Fruit fly (Drosophila melanogaster) whole organism, adult: ENCODE measurements around the gene TwdlW.

Experiments used
- CG11617 ChIP-seq: fragments of 200-800 bp; sonication (Bioruptor generic); optimal IDR thresholded peaks from 2 replicates; lab custom pipeline; 2017; ENCODE audit warnings: mild to moderate bottlenecking, missing biosample characterization, missing genetic modification reagents, missing genetic modification characterization
- CG14711 ChIP-seq: fragments of 200-800 bp; sonication (Bioruptor generic); optimal IDR thresholded peaks from 2 replicates; lab custom pipeline; 2018; ENCODE audit warnings: missing biosample characterization, mild to moderate bottlenecking, missing genetic modification characterization, moderate library complexity
- CG33017 ChIP-seq: fragments of 200-800 bp; sonication (Bioruptor generic); optimal IDR thresholded peaks from 2 replicates; lab custom pipeline; 2018; ENCODE audit warnings: missing biosample characterization, mild to moderate bottlenecking, missing genetic modification characterization, moderate library complexity
- CG5204 ChIP-seq: fragments of 200-800 bp; sonication (Bioruptor generic); optimal IDR thresholded peaks from 2 replicates; lab custom pipeline; 2016; ENCODE audit warnings: missing biosample characterization, missing genetic modification characterization
- CG7101 ChIP-seq: fragments of 200-800 bp; sonication (Bioruptor generic); optimal IDR thresholded peaks from 2 replicates; lab custom pipeline; 2018; ENCODE audit warnings: missing biosample characterization, mild to moderate bottlenecking, missing genetic modification characterization, moderate library complexity
- Crg-1 ChIP-seq: fragments of 200-800 bp; sonication (Bioruptor generic); optimal IDR thresholded peaks from 2 replicates; lab custom pipeline; 2016; ENCODE audit warnings: missing biosample characterization, missing genetic modification characterization
- Mnt ChIP-seq: fragments of 200-800 bp; sonication (Bioruptor generic); optimal IDR thresholded peaks from 2 replicates; lab custom pipeline; 2016; ENCODE audit warnings: missing biosample characterization, mild to moderate bottlenecking, missing genetic modification characterization
- kay ChIP-seq: fragments of 200-800 bp; sonication (Bioruptor generic); peaks from one replicate; lab custom pipeline; 2016; ENCODE audit warnings: missing biosample characterization, missing genetic modification characterization, borderline replicate concordance

dm6 chr3R:17118917-17119378 is 23.3 kb downstream of the TwdlW start:
- no peak for TF ChIP-seq kay (GFP tag; lab: Kevin White, UChicago)
- TF ChIP-seq CG7101 (tag; lab: Kevin White, UChicago): peak; percentile 3
- TF ChIP-seq CG33017: peak; percentile 2
- no peak for TF ChIP-seq Crg-1
- TF ChIP-seq Mnt (GFP tag; lab: Kevin White, UChicago): peak; percentile 7
- no peak for TF ChIP-seq CG14711 (tag; lab: Kevin White, UChicago)
- TF ChIP-seq CG11617 (GFP tag; lab: Kevin White, UChicago): no peak
- no peak for TF ChIP-seq CG5204 (GFP tag; lab: Kevin White, UChicago)
